Worm (Caenorhabditis elegans) whole organism, mixed stage, embryonic: ENCODE results near the gene nhr-121.

Experiments
- nhr-76 ChIP-seq: sonication (generic microtip); optimal IDR thresholded peaks from 2 replicates; lab custom pipeline; 2017; ENCODE audit warnings: missing biosample characterization, missing genetic modification characterization
- unc-120 ChIP-seq: sonication (generic microtip); optimal IDR thresholded peaks from 2 replicates; lab custom pipeline; 2017; ENCODE audit warnings: missing genetic modification characterization, missing compliant biosample characterization; ENCODE audit not compliant: poor library complexity, severe bottlenecking
- unc-62 ChIP-seq: fragments of 150-350 bp; optimal IDR thresholded peaks from 2 replicates; lab custom pipeline; 2014; ENCODE audit warnings: missing biosample characterization, missing genetic modification reagents, missing genetic modification characterization

DNA sequence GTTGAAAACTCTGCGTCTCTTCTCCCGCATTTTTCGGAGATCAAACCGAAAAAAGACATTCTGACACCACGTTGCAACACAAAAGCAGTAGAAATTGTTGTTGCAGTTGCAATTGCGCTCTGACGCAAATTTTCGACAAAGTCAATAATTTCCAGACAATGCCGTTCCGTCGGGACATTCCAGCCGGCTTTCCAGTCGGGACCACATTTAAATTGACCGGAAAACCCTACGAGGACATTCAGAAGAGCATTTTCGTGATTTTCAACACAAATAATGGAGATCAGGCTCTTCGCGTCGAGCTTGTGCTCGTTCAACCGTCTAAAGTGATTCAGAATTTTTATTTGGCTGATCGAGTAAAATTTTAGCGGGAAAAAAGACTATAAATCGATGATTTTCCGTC, 35.6 kb downstream of the nhr-121 start:
- TF ChIP-seq unc-62 (GFP tag; lab: Kevin White, UChicago) (no peak), unc-120 (no peak), nhr-76 (tag; lab: Kevin White, UChicago) (no peak)
